Fruit fly (Drosophila melanogaster): Measurements from ENCODE around the gene CG8360.

Gene CG8360

dm6 chr2L:8164219-8164618, 48.5 kb upstream of the CG8360 start (continued):
- TF ChIP-seq en (GFP tag; optimal IDR thresholded peaks at IDR 0.05) (peak; percentile 76), CG8924 (tag; optimal IDR thresholded peaks at IDR 0.05) (peak; percentile 74), D19A (tag; optimal IDR thresholded peaks at IDR 0.05) (peak; percentile 68), CG34224 (GFP tag; IDR thresholded peaks at IDR 0.05; ENCODE audit: partially characterized antibody) (no peak), tgo (GFP tag; IDR thresholded peaks at IDR 0.05) (peak; percentile 18; the same call in 1 of the 3 replicates), CG1647 (GFP tag; optimal IDR thresholded peaks at IDR 0.05) (peak; percentile 78), gt (GFP tag; IDR thresholded peaks at IDR 0.05) (0 out of 2 replicates have a peak, but pooled peaks have one; percentile 11), HLH3B (GFP tag; IDR thresholded peaks at IDR 0.05) (peak; percentile 50; the same call in 1 of the 2 replicates), CG13123 (GFP tag; optimal IDR thresholded peaks at IDR 0.05) (peak; percentile 87), CG2120 (GFP tag; optimal IDR thresholded peaks at IDR 0.05) (peak; percentile 17), HHEX (GFP tag; optimal IDR thresholded peaks at IDR 0.05) (peak; percentile 83), ato (GFP tag; IDR thresholded peaks at IDR 0.05; ENCODE audit: partially characterized antibody) (no peak), bsh (GFP tag; optimal IDR thresholded peaks at IDR 0.05) (peak in 1 of 2 experiments; percentile 90), CG4730 (GFP tag; IDR thresholded peaks at IDR 0.05) (no peak), Usf (GFP tag; optimal IDR thresholded peaks at IDR 0.05) (no peak), CG6272 (GFP tag; IDR thresholded peaks at IDR 0.05) (no peak), CG4707 (GFP tag; optimal IDR thresholded peaks at IDR 0.05) (peak; percentile 86), row (GFP tag; IDR thresholded peaks at IDR 0.05) (no peak), H15 (GFP tag; IDR thresholded peaks at IDR 0.05) (peak; percentile 50; the same call in 1 of the 3 replicates), trh (GFP tag; optimal IDR thresholded peaks at IDR 0.05) (peak; percentile 84), H2.0 (GFP tag; IDR thresholded peaks at IDR 0.05) (peak; percentile 40), knrl (GFP tag; IDR thresholded peaks at IDR 0.05; ENCODE audit: partially characterized antibody) (no peak), vvl (GFP tag; IDR thresholded peaks at IDR 0.05) (peak; percentile 82), CG17359 (tag; optimal IDR thresholded peaks at IDR 0.05) (peak; percentile 92), fd3F (GFP tag; optimal IDR thresholded peaks at IDR 0.05) (peak; percentile 66), CG12236 (GFP tag; optimal IDR thresholded peaks at IDR 0.05) (peak; percentile 85), ind (GFP tag; optimal IDR thresholded peaks at IDR 0.05) (no peak), btn (GFP tag; optimal IDR thresholded peaks at IDR 0.05) (peak; percentile 51), peb (GFP tag; IDR thresholded peaks at IDR 0.05) (0 out of 2 replicates have a peak, but pooled peaks have one; percentile 7), CG42726 (GFP tag; IDR thresholded peaks at IDR 0.05; ENCODE audit: partially characterized antibody) (no peak), jumu (GFP tag; optimal IDR thresholded peaks at IDR 0.05) (peak; percentile 20), Poxn (GFP tag; IDR thresholded peaks at IDR 0.05) (no peak), CG18476 (GFP tag; optimal IDR thresholded peaks at IDR 0.05) (peak; percentile 78), CG5245 (GFP tag; optimal IDR thresholded peaks at IDR 0.05) (peak; percentile 66), Kr (GFP tag; optimal IDR thresholded peaks at IDR 0.05) (peak; percentile 74), crol (GFP tag; IDR thresholded peaks at IDR 0.05) (no peak), CG33213 (GFP tag; optimal IDR thresholded peaks at IDR 0.05) (peak; percentile 85), dimm (GFP tag; IDR thresholded peaks at IDR 0.05) (no peak), MTF-1 (GFP tag; optimal IDR thresholded peaks at IDR 0.05; ENCODE audit: borderline replicate concordance) (peak; percentile 95), CG4328 (GFP tag; optimal IDR thresholded peaks at IDR 0.05) (peak; percentile 50), CG12219 (GFP tag; optimal IDR thresholded peaks at IDR 0.05) (peak; percentile 78), HmgD (GFP tag; optimal IDR thresholded peaks at IDR 0.05) (no peak), CG2678 (tag; optimal IDR thresholded peaks at IDR 0.05) (peak; percentile 84), her (GFP tag; optimal IDR thresholded peaks at IDR 0.05) (peak; percentile 29), NC2β (GFP tag; optimal IDR thresholded peaks at IDR 0.05) (peak; percentile 73), ara (GFP tag; IDR thresholded peaks at IDR 0.05) (peak; percentile 84), ase (GFP tag; IDR thresholded peaks at IDR 0.05) (peak; percentile 24; the same call in 2 of the 3 replicates), CG12769 (tag; optimal IDR thresholded peaks at IDR 0.05) (peak; percentile 35), TFAM (GFP tag; optimal IDR thresholded peaks at IDR 0.05) (peak; percentile 81), crc (GFP tag; optimal IDR thresholded peaks at IDR 0.05) (peak; percentile 45), gce (GFP tag; IDR thresholded peaks at IDR 0.05) (peak; percentile 76; the same call in 2 of the 3 replicates)
